Worm (Caenorhabditis elegans) whole organism, L2 larva: ENCODE data around the gene srh-207.

Experiments used
- C34F6.9 ChIP-seq: fragments of 150-350 bp; optimal IDR thresholded peaks from 2 replicates; lab custom pipeline; 2014; ENCODE audit warnings: missing biosample characterization, missing genetic modification characterization
- F13H6.1 ChIP-seq: sonication (generic microtip); optimal IDR thresholded peaks from 2 replicates; lab custom pipeline; 2016; ENCODE audit warnings: missing genetic modification characterization, missing compliant biosample characterization
- Y55F3AM.14 ChIP-seq: fragments of 200-800 bp; sonication (Bioruptor generic); optimal IDR thresholded peaks from 2 replicates; lab custom pipeline; 2018; ENCODE audit warnings: mild to moderate bottlenecking, missing genetic modification characterization, missing compliant biosample characterization
- ZK546.5 ChIP-seq: sonication (generic microtip); optimal IDR thresholded peaks from 2 replicates; lab custom pipeline; 2017; ENCODE audit warnings: missing biosample characterization, missing genetic modification characterization
- aly-2 ChIP-seq: fragments of 150-350 bp; optimal IDR thresholded peaks from 2 replicates; lab custom pipeline; 2014; ENCODE audit warnings: missing biosample characterization, missing genetic modification characterization
- blmp-1 ChIP-seq: sonication (generic microtip); optimal IDR thresholded peaks from 2 replicates; lab custom pipeline; 2017; ENCODE audit warnings: missing genetic modification characterization, mild to moderate bottlenecking, missing compliant biosample characterization, antibody characterized with exemption, moderate library complexity; ENCODE audit not compliant: insufficient read depth
- ceh-16 ChIP-seq: fragments of 150-350 bp; optimal IDR thresholded peaks from 2 replicates; lab custom pipeline; 2014; ENCODE audit warnings: missing biosample characterization, missing genetic modification characterization
- ceh-82 ChIP-seq: fragments of 150-350 bp; optimal IDR thresholded peaks from 2 replicates; lab custom pipeline; 2014; ENCODE audit warnings: missing biosample characterization, missing genetic modification characterization
- dmd-4 ChIP-seq: sonication (generic microtip); optimal IDR thresholded peaks from 2 replicates; lab custom pipeline; 2017; ENCODE audit warnings: missing biosample characterization, missing genetic modification characterization
- egl-27 ChIP-seq: sonication (generic microtip); optimal IDR thresholded peaks from 3 replicates; lab custom pipeline; 2017; ENCODE audit warnings: missing biosample characterization, missing genetic modification reagents, missing genetic modification characterization
- fos-1 ChIP-seq: fragments of 150-350 bp; optimal IDR thresholded peaks from 2 replicates; lab custom pipeline; 2014; ENCODE audit warnings: missing biosample characterization, missing genetic modification characterization
- gmeb-1 ChIP-seq: fragments of 150-350 bp; optimal IDR thresholded peaks from 2 replicates; lab custom pipeline; 2014; ENCODE audit warnings: missing biosample characterization, missing genetic modification characterization
- lin-11 ChIP-seq: fragments of 150-350 bp; sonication (generic microtip); optimal IDR thresholded peaks from 2 replicates; lab custom pipeline; 2014; ENCODE audit warnings: missing biosample characterization, missing genetic modification characterization, inconsistent platforms, mixed read lengths
- lin-13 ChIP-seq: fragments of 150-350 bp; optimal IDR thresholded peaks from 2 replicates; lab custom pipeline; 2014; ENCODE audit warnings: missing biosample characterization, missing genetic modification reagents, missing genetic modification characterization
- lin-39 ChIP-seq: fragments of 150-350 bp; optimal IDR thresholded peaks from 2 replicates; lab custom pipeline; 2014; ENCODE audit warnings: missing biosample characterization, missing genetic modification reagents, missing genetic modification characterization
- mab-5 ChIP-seq: fragments of 150-350 bp; optimal IDR thresholded peaks from 2 replicates; lab custom pipeline; 2014; ENCODE audit warnings: missing biosample characterization, missing genetic modification characterization
- mbf-1 ChIP-seq: sonication (generic microtip); optimal IDR thresholded peaks from 2 replicates; lab custom pipeline; 2017; ENCODE audit warnings: missing biosample characterization, missing genetic modification characterization
- nhr-10 ChIP-seq: sonication (generic microtip); optimal IDR thresholded peaks from 2 replicates; lab custom pipeline; 2017; ENCODE audit warnings: missing biosample characterization, missing genetic modification characterization
- nhr-11 ChIP-seq: fragments of 150-350 bp; optimal IDR thresholded peaks from 2 replicates; lab custom pipeline; 2014; ENCODE audit warnings: missing biosample characterization, missing genetic modification characterization
- nhr-12 ChIP-seq: fragments of 150-350 bp; optimal IDR thresholded peaks from 2 replicates; lab custom pipeline; 2014; ENCODE audit warnings: missing biosample characterization, missing genetic modification characterization
- nhr-129 ChIP-seq: fragments of 150-350 bp; optimal IDR thresholded peaks from 2 replicates; lab custom pipeline; 2014; ENCODE audit warnings: missing biosample characterization, missing genetic modification characterization
- nhr-21 ChIP-seq: fragments of 150-350 bp; optimal IDR thresholded peaks from 2 replicates; lab custom pipeline; 2014; ENCODE audit warnings: missing biosample characterization, missing genetic modification characterization
- nhr-23 ChIP-seq: fragments of 150-350 bp; optimal IDR thresholded peaks from 2 replicates; lab custom pipeline; 2014; ENCODE audit warnings: missing biosample characterization, missing genetic modification reagents, missing genetic modification characterization
- nhr-237 ChIP-seq: fragments of 150-350 bp; optimal IDR thresholded peaks from 2 replicates; lab custom pipeline; 2014; ENCODE audit warnings: missing biosample characterization, missing genetic modification characterization
- nhr-25 ChIP-seq: fragments of 150-350 bp; sonication (generic microtip); optimal IDR thresholded peaks from 3 replicates; lab custom pipeline; 2014; ENCODE audit warnings: missing biosample characterization, missing genetic modification characterization
- nhr-77 ChIP-seq: fragments of 150-350 bp; optimal IDR thresholded peaks from 2 replicates; lab custom pipeline; 2014; ENCODE audit warnings: missing biosample characterization, missing genetic modification characterization
- peb-1 ChIP-seq: fragments of 150-350 bp; optimal IDR thresholded peaks from 2 replicates; lab custom pipeline; 2014; ENCODE audit warnings: missing biosample characterization, missing genetic modification characterization
- sem-4 ChIP-seq: fragments of 150-350 bp; optimal IDR thresholded peaks from 2 replicates; lab custom pipeline; 2014; ENCODE audit warnings: missing biosample characterization, missing genetic modification reagents, missing genetic modification characterization
- sma-3 ChIP-seq: sonication (generic microtip); optimal IDR thresholded peaks from 2 replicates; lab custom pipeline; 2016; ENCODE audit warnings: missing genetic modification reagents, missing genetic modification characterization, missing compliant biosample characterization
- sma-9 ChIP-seq, 2 experiments: fragments of 150-350 bp in 1 of 2; sonication (generic microtip) in 1 of 2; optimal IDR thresholded peaks; 2 replicates each; lab custom pipeline; 2014 to 2016; ENCODE audit warnings: missing genetic modification characterization in 2 of 2, mild to moderate bottlenecking in 1 of 2, missing biosample characterization in 1 of 2, missing compliant biosample characterization in 1 of 2, missing genetic modification reagents in 1 of 2, moderate library complexity in 1 of 2
- unc-39 ChIP-seq: fragments of 150-350 bp; optimal IDR thresholded peaks from 2 replicates; lab custom pipeline; 2014; ENCODE audit warnings: missing biosample characterization, missing genetic modification characterization
- unc-55 ChIP-seq: fragments of 150-350 bp; sonication (generic microtip); optimal IDR thresholded peaks from 3 replicates; lab custom pipeline; 2014; ENCODE audit warnings: missing biosample characterization, missing genetic modification reagents, missing genetic modification characterization
- unc-62 ChIP-seq: fragments of 150-350 bp; optimal IDR thresholded peaks from 2 replicates; lab custom pipeline; 2014; ENCODE audit warnings: missing biosample characterization, missing genetic modification reagents, missing genetic modification characterization
- zag-1 ChIP-seq: fragments of 150-350 bp; optimal IDR thresholded peaks from 2 replicates; lab custom pipeline; 2014; ENCODE audit warnings: missing biosample characterization, missing genetic modification characterization
- ztf-11 ChIP-seq: sonication (generic microtip); optimal IDR thresholded peaks from 2 replicates; lab custom pipeline; 2017; ENCODE audit warnings: missing biosample characterization, missing genetic modification characterization

Gene srh-207

DNA sequence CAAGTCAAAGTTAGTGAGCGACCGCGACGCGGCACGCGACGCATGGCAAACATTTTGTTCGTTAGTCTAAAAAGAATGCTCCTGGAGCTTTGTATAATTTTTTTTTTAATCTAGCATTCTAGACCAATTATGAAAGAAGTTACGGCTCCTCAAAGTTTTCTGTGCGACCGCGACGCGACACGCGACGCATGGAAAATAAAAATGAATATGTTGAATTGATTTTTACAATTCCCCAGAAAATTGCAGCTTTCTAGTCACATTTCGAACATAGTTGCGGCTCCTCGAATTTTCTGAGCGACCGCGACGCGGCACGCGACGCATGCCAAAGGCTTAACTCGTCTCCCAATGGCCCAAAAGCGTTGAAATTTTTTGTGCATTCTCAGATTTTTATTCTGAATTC is 14.4 kb upstream of the srh-207 start, which contains the start of gene ZK262.4:
Gene ZK262.4, minus strand, starts transcription at position 101 of the 400 bp plus-strand sequence.
- no peak for TF ChIP-seq nhr-77 (tag; lab: Kevin White, UChicago)
- TF ChIP-seq fos-1 (tag; lab: Kevin White, UChicago): no peak
- TF ChIP-seq C34F6.9: no peak
- TF ChIP-seq nhr-10: no peak
- no peak for TF ChIP-seq nhr-23 (tag; lab: Kevin White, UChicago)
- no peak for TF ChIP-seq unc-39 (tag; lab: Kevin White, UChicago)
- no peak for TF ChIP-seq nhr-25 (tag; lab: Kevin White, UChicago)
- TF ChIP-seq nhr-11 (tag; lab: Kevin White, UChicago): no peak
- TF ChIP-seq sem-4: no peak
- TF ChIP-seq gmeb-1 (tag; lab: Kevin White, UChicago): no peak
- no peak for TF ChIP-seq nhr-12 (tag; lab: Kevin White, UChicago)
- TF ChIP-seq ceh-16 (tag; lab: Kevin White, UChicago): no peak
- no peak for TF ChIP-seq lin-11
- TF ChIP-seq F13H6.1 (tag; lab: Kevin White, UChicago): no peak
- TF ChIP-seq unc-62 (GFP tag; lab: Kevin White, UChicago): no peak
- TF ChIP-seq nhr-21 (tag; lab: Kevin White, UChicago): no peak
- TF ChIP-seq, all 48 proteins: peak for 0

DNA sequence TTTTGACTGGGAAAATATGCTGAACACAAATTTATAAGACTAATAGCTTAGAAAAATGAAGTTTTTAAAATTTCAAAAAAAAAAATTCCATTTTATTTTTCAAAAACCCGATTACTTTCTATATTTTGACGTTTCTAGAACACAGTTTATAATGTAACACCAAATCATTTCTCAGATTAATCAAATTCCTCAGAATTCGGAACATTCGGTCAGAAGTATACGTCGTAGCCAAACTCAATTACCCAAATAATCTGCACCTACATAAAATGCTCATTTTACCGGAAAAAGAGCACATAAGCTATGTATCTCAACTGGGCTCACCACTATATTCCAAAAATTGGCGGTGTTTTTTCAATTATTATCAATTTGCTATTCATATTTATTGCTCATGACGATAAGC is 10.8 kb upstream of the srh-207 start, which contains the start of gene srj-26:
Gene srj-26, plus strand, starts transcription at position 301 of the 400 bp plus-strand sequence.
- TF ChIP-seq nhr-237 (no peak), nhr-129 (tag; lab: Kevin White, UChicago) (no peak), nhr-23 (tag; lab: Kevin White, UChicago) (no peak), mab-5 (no peak), peb-1 (tag; lab: Kevin White, UChicago) (no peak), lin-13 (no peak), egl-27 (tag; lab: Kevin White, UChicago) (no peak), mbf-1 (no peak), unc-62 (GFP tag; lab: Kevin White, UChicago) (no peak), C34F6.9 (no peak), unc-39 (tag; lab: Kevin White, UChicago) (no peak), sma-9 (GFP tag; optimal IDR thresholded peaks at IDR 0.05; lab: Kevin White, UChicago) (no peak), sma-9 (tag; optimal IDR thresholded peaks at IDR 0.05; lab: Kevin White, UChicago) (no peak)

DNA sequence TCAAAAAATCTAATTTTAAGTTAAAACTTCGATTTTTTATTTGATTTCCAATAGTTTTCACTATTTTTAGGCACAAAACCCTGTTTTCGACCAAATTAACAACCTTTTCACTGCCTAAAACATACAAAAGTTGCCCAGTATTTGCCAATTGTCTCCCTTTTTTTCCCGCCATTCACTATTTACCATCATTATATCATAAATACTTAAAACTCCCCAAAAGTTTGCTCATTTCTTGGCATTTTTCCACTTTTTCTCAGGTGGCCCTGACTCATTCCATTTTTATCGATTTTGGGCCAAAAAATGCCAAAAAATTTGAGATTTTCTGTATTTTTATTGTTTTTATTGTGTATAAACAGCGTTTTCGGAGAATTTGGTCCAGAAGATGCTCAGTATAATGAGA is 4.0 kb upstream of the srh-207 start, which contains the start of gene txt-8:
Gene txt-8, plus strand, starts transcription at position 301 of the 400 bp plus-strand sequence.
- no peak for TF ChIP-seq mbf-1
- TF ChIP-seq dmd-4 (tag; lab: Kevin White, UChicago): no peak
- no peak for TF ChIP-seq sem-4
- TF ChIP-seq zag-1 (tag; lab: Kevin White, UChicago): no peak
- TF ChIP-seq sma-3 (GFP tag; lab: Kevin White, UChicago): no peak
- no peak for TF ChIP-seq nhr-23 (tag; lab: Kevin White, UChicago)
- TF ChIP-seq nhr-11 (tag; lab: Kevin White, UChicago): no peak
- no peak for TF ChIP-seq unc-39 (tag; lab: Kevin White, UChicago)
- TF ChIP-seq aly-2 (tag; lab: Kevin White, UChicago): no peak
- TF ChIP-seq ztf-11 (tag; lab: Kevin White, UChicago): no peak
- TF ChIP-seq egl-27 (tag; lab: Kevin White, UChicago): no peak
- no peak for TF ChIP-seq ceh-16 (tag; lab: Kevin White, UChicago)
- TF ChIP-seq nhr-21 (tag; lab: Kevin White, UChicago): no peak
- TF ChIP-seq nhr-129 (tag; lab: Kevin White, UChicago): no peak
- no peak for TF ChIP-seq blmp-1 (tag; lab: Kevin White, UChicago)

DNA sequence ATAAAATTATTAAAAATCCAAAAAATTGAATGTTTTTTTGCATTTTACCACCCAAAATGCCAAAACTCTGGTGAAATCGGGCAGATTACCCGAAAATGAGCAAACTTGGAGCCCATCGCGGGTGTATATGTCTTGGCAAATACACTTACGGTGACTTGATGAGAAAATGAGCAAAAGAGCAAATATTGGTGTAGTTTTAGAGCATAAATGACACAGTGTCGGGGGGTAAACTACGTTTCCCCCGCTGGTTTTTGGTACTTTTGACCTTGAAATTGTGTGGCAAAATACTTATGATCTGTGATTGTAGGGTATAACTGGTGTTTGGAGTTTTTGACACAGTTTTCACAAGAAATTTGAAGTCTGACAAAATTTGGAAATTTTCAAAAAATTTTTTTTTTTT is 2.8 kb upstream of the srh-207 start, which contains the start of gene ZK262.2:
Gene ZK262.2, minus strand, starts transcription at position 101 of the 400 bp plus-strand sequence.
- TF ChIP-seq Y55F3AM.14 (GFP tag; lab: Kevin White, UChicago) (no peak), lin-13 (no peak), mbf-1 (no peak), nhr-10 (no peak), nhr-11 (tag; lab: Kevin White, UChicago) (no peak), lin-39 (tag; lab: Kevin White, UChicago) (no peak), fos-1 (tag; lab: Kevin White, UChicago) (no peak), nhr-237 (no peak), ZK546.5 (tag; lab: Kevin White, UChicago) (no peak), sem-4 (no peak), sma-3 (GFP tag; lab: Kevin White, UChicago) (no peak), unc-55 (no peak), C34F6.9 (no peak), ceh-82 (tag; lab: Kevin White, UChicago) (no peak), dmd-4 (tag; lab: Kevin White, UChicago) (no peak)
